Worm (Caenorhabditis elegans) whole organism, L3 larva: ENCODE data around the gene cit-1.2.
A peak's percentile ranks its signal among the peaks of the same experiment; 100 is the strongest.

Source experiments
- R02D3.7 ChIP-seq: fragments of 150-350 bp; optimal IDR thresholded peaks from 2 replicates; lab custom pipeline; 2014; ENCODE audit warnings: missing biosample characterization, missing genetic modification characterization
- ZK546.5 ChIP-seq: sonication (generic microtip); optimal IDR thresholded peaks from 2 replicates; lab custom pipeline; 2017; ENCODE audit warnings: missing biosample characterization, missing genetic modification characterization
- aly-2 ChIP-seq: fragments of 150-350 bp; optimal IDR thresholded peaks from 2 replicates; lab custom pipeline; 2014; ENCODE audit warnings: missing biosample characterization, missing genetic modification characterization
- ama-1 ChIP-seq: fragments of 150-350 bp; optimal IDR thresholded peaks from 2 replicates; lab custom pipeline; 2018
- ceh-16 ChIP-seq: sonication (generic microtip); optimal IDR thresholded peaks from 2 replicates; lab custom pipeline; 2017; ENCODE audit warnings: missing biosample characterization, missing genetic modification characterization
- ceh-28 ChIP-seq: fragments of 150-350 bp; optimal IDR thresholded peaks from 2 replicates; lab custom pipeline; 2014; ENCODE audit warnings: missing biosample characterization, missing genetic modification reagents, missing genetic modification characterization
- ceh-82 ChIP-seq: fragments of 150-350 bp; optimal IDR thresholded peaks from 2 replicates; lab custom pipeline; 2014; ENCODE audit warnings: missing biosample characterization, missing genetic modification characterization
- ceh-9 ChIP-seq: sonication (generic microtip); optimal IDR thresholded peaks from 2 replicates; lab custom pipeline; 2018; ENCODE audit warnings: missing biosample characterization, missing genetic modification characterization
- daf-12 ChIP-seq: fragments of 150-350 bp; optimal IDR thresholded peaks from 2 replicates; lab custom pipeline; 2014; ENCODE audit warnings: missing biosample characterization, missing genetic modification reagents, missing genetic modification characterization
- egl-27 ChIP-seq: sonication (generic microtip); optimal IDR thresholded peaks from 4 replicates; lab custom pipeline; 2017; ENCODE audit warnings: missing biosample characterization, missing genetic modification reagents, missing genetic modification characterization
- egl-5 ChIP-seq: fragments of 150-350 bp; optimal IDR thresholded peaks from 2 replicates; lab custom pipeline; 2017; ENCODE audit warnings: missing biosample characterization, missing genetic modification reagents, missing genetic modification characterization, inconsistent platforms
- elt-1 ChIP-seq: fragments of 150-350 bp; optimal IDR thresholded peaks from 2 replicates; lab custom pipeline; 2014; ENCODE audit warnings: missing biosample characterization, missing genetic modification characterization
- elt-2 ChIP-seq: sonication (generic microtip); optimal IDR thresholded peaks from 2 replicates; lab custom pipeline; 2016; ENCODE audit warnings: missing genetic modification reagents, mild to moderate bottlenecking, missing genetic modification characterization, missing compliant biosample characterization
- elt-3 ChIP-seq, 3 experiments: fragments of 150-350 bp in 1 of 3; sonication (generic microtip) in 2 of 3; optimal IDR thresholded peaks; 2 replicates in 2 of 3; 4 replicates in 1 of 3; lab custom pipeline; 2014 to 2017; ENCODE audit warnings: missing biosample characterization in 3 of 3, missing genetic modification characterization in 3 of 3
- eor-1 ChIP-seq, 2 experiments: fragments of 150-350 bp; optimal IDR thresholded peaks; 2 replicates each; lab custom pipeline; 2014 to 2018; ENCODE audit warnings: missing biosample characterization in 2 of 2, missing genetic modification characterization in 2 of 2
- fkh-10 ChIP-seq: sonication (generic microtip); optimal IDR thresholded peaks from 2 replicates; lab custom pipeline; 2017; ENCODE audit warnings: missing biosample characterization, missing genetic modification reagents, missing genetic modification characterization
- fkh-2 ChIP-seq: fragments of 150-350 bp; optimal IDR thresholded peaks from 2 replicates; lab custom pipeline; 2014; ENCODE audit warnings: missing biosample characterization, missing genetic modification reagents, missing genetic modification characterization
- fos-1 ChIP-seq: fragments of 150-350 bp; optimal IDR thresholded peaks from 2 replicates; lab custom pipeline; 2014; ENCODE audit warnings: missing biosample characterization, missing genetic modification characterization
- hmg-11 ChIP-seq: sonication (generic microtip); optimal IDR thresholded peaks from 2 replicates; lab custom pipeline; 2016; ENCODE audit warnings: missing genetic modification characterization, missing compliant biosample characterization
- jun-1 ChIP-seq: fragments of 150-350 bp; optimal IDR thresholded peaks from 2 replicates; lab custom pipeline; 2014; ENCODE audit warnings: missing biosample characterization, missing genetic modification reagents, missing genetic modification characterization
- lin-15B ChIP-seq: fragments of 150-350 bp; optimal IDR thresholded peaks from 2 replicates; lab custom pipeline; 2014; ENCODE audit warnings: missing biosample characterization, missing genetic modification characterization
- lin-39 ChIP-seq: fragments of 150-350 bp; optimal IDR thresholded peaks from 2 replicates; lab custom pipeline; 2018; ENCODE audit warnings: missing biosample characterization, missing genetic modification reagents, missing genetic modification characterization
- lsy-12 ChIP-seq: sonication (generic microtip); optimal IDR thresholded peaks from 2 replicates; lab custom pipeline; 2016; ENCODE audit warnings: mild to moderate bottlenecking, missing genetic modification characterization, missing compliant biosample characterization
- mdl-1 ChIP-seq: fragments of 150-350 bp; optimal IDR thresholded peaks from 2 replicates; lab custom pipeline; 2014; ENCODE audit warnings: missing biosample characterization, missing genetic modification characterization
- mml-1 ChIP-seq: fragments of 150-350 bp; sonication (generic microtip); optimal IDR thresholded peaks from 3 replicates; lab custom pipeline; 2014; ENCODE audit warnings: missing biosample characterization, missing genetic modification characterization
- nfya-1 ChIP-seq: sonication (generic microtip); optimal IDR thresholded peaks from 2 replicates; lab custom pipeline; 2017; ENCODE audit warnings: missing genetic modification characterization, mild to moderate bottlenecking, missing compliant biosample characterization, antibody characterized with exemption, moderate library complexity; ENCODE audit not compliant: insufficient read depth
- nhr-11 ChIP-seq: fragments of 150-350 bp; optimal IDR thresholded peaks from 2 replicates; lab custom pipeline; 2014; ENCODE audit warnings: missing biosample characterization, missing genetic modification characterization
- nhr-12 ChIP-seq: fragments of 150-350 bp; optimal IDR thresholded peaks from 2 replicates; lab custom pipeline; 2014; ENCODE audit warnings: missing biosample characterization, missing genetic modification characterization
- nhr-23 ChIP-seq: fragments of 150-350 bp; optimal IDR thresholded peaks from 2 replicates; lab custom pipeline; 2014; ENCODE audit warnings: missing biosample characterization, missing genetic modification reagents, missing genetic modification characterization
- nhr-237 ChIP-seq: fragments of 150-350 bp; optimal IDR thresholded peaks from 2 replicates; lab custom pipeline; 2014; ENCODE audit warnings: missing biosample characterization, missing genetic modification characterization
- nhr-25 ChIP-seq: sonication (generic microtip); optimal IDR thresholded peaks from 2 replicates; lab custom pipeline; 2017; ENCODE audit warnings: missing biosample characterization, missing genetic modification characterization
- nhr-28 ChIP-seq: fragments of 150-350 bp; optimal IDR thresholded peaks from 2 replicates; lab custom pipeline; 2014; ENCODE audit warnings: missing biosample characterization, missing genetic modification characterization
- nhr-43 ChIP-seq: sonication (generic microtip); optimal IDR thresholded peaks from 2 replicates; lab custom pipeline; 2016; ENCODE audit warnings: mild to moderate bottlenecking, missing genetic modification characterization, missing compliant biosample characterization; ENCODE audit not compliant: poor library complexity, severe bottlenecking
- nhr-67 ChIP-seq: fragments of 150-350 bp; optimal IDR thresholded peaks from 2 replicates; lab custom pipeline; 2014; ENCODE audit warnings: missing biosample characterization, missing genetic modification characterization
- nhr-76 ChIP-seq: fragments of 150-350 bp; sonication (generic microtip); optimal IDR thresholded peaks from 5 replicates; lab custom pipeline; 2014; ENCODE audit warnings: missing biosample characterization, missing genetic modification characterization
- nhr-77 ChIP-seq: fragments of 150-350 bp; optimal IDR thresholded peaks from 2 replicates; lab custom pipeline; 2014; ENCODE audit warnings: missing biosample characterization, missing genetic modification characterization
- pha-4 ChIP-seq: fragments of 150-350 bp; optimal IDR thresholded peaks from 2 replicates; lab custom pipeline; 2014; ENCODE audit warnings: missing biosample characterization, missing genetic modification reagents, missing genetic modification characterization
- pqm-1 ChIP-seq: fragments of 150-350 bp; optimal IDR thresholded peaks from 2 replicates; lab custom pipeline; 2017; ENCODE audit warnings: missing biosample characterization, missing genetic modification characterization, inconsistent platforms
- sea-2 ChIP-seq: fragments of 150-350 bp; sonication (generic microtip); optimal IDR thresholded peaks from 4 replicates; lab custom pipeline; 2014; ENCODE audit warnings: missing biosample characterization, missing genetic modification reagents, missing genetic modification characterization
- skn-1 ChIP-seq: fragments of 150-350 bp; optimal IDR thresholded peaks from 2 replicates; lab custom pipeline; 2014; ENCODE audit warnings: missing biosample characterization, missing genetic modification characterization
- snpc-4 ChIP-seq: fragments of 150-350 bp; optimal IDR thresholded peaks from 2 replicates; lab custom pipeline; 2014; ENCODE audit warnings: missing biosample characterization, missing genetic modification characterization
- tbx-2 ChIP-seq: sonication (generic microtip); optimal IDR thresholded peaks from 2 replicates; lab custom pipeline; 2016; ENCODE audit warnings: mild to moderate bottlenecking, missing genetic modification characterization, missing compliant biosample characterization
- unc-39 ChIP-seq: sonication (generic microtip); optimal IDR thresholded peaks from 4 replicates; lab custom pipeline; 2017; ENCODE audit warnings: missing biosample characterization, missing genetic modification characterization
- unc-62 ChIP-seq: fragments of 150-350 bp; sonication (generic microtip); optimal IDR thresholded peaks from 4 replicates; lab custom pipeline; 2014; ENCODE audit warnings: missing biosample characterization, missing genetic modification reagents, missing genetic modification characterization
- zag-1 ChIP-seq: fragments of 150-350 bp; optimal IDR thresholded peaks from 2 replicates; lab custom pipeline; 2014; ENCODE audit warnings: missing biosample characterization, missing genetic modification characterization
- ztf-11 ChIP-seq: fragments of 150-350 bp; optimal IDR thresholded peaks from 2 replicates; lab custom pipeline; 2014; ENCODE audit warnings: missing biosample characterization, missing genetic modification characterization
- ztf-4 ChIP-seq: fragments of 150-350 bp; optimal IDR thresholded peaks from 2 replicates; lab custom pipeline; 2014; ENCODE audit warnings: missing biosample characterization, missing genetic modification characterization

The cit-1.2 gene

DNA sequence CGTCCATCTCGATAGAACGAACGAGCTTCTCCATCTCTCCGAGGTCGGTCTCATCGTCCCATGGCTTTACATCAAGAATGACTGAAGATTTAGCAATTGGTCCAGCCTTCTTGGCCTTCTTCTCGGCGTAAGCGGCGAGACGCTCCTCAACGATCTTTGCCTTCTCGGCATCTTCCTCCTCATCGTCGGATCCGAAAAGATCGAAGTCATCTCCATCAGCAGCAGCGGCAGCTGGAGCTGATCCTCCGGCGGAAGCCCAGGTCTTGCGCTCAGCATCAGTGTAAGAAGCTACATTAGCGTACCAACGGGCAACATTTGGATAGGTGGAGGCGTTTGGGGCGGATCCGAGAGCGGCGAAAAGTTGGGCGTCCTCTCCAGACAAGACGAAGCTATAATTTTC lies 37.9 kb upstream of the cit-1.2 start:
- TF ChIP-seq nhr-11 (tag; lab: Kevin White, UChicago): no peak
- TF ChIP-seq zag-1 (tag; lab: Kevin White, UChicago): no peak
- TF ChIP-seq unc-62 (GFP tag; lab: Kevin White, UChicago): no peak
- no peak for TF ChIP-seq ceh-28 (tag; lab: Kevin White, UChicago)
- TF ChIP-seq unc-39 (tag; lab: Kevin White, UChicago): no peak
- TF ChIP-seq nhr-43 (tag; lab: Kevin White, UChicago): no peak
- no peak for TF ChIP-seq elt-1 (tag; lab: Kevin White, UChicago)
- TF ChIP-seq elt-2 (tag; lab: Kevin White, UChicago): no peak
- no peak for TF ChIP-seq sea-2 (GFP tag; lab: Kevin White, UChicago)
- TF ChIP-seq R02D3.7 (tag; lab: Kevin White, UChicago): no peak
- TF ChIP-seq fkh-2: no peak
- TF ChIP-seq ceh-16 (tag; lab: Kevin White, UChicago): no peak

DNA sequence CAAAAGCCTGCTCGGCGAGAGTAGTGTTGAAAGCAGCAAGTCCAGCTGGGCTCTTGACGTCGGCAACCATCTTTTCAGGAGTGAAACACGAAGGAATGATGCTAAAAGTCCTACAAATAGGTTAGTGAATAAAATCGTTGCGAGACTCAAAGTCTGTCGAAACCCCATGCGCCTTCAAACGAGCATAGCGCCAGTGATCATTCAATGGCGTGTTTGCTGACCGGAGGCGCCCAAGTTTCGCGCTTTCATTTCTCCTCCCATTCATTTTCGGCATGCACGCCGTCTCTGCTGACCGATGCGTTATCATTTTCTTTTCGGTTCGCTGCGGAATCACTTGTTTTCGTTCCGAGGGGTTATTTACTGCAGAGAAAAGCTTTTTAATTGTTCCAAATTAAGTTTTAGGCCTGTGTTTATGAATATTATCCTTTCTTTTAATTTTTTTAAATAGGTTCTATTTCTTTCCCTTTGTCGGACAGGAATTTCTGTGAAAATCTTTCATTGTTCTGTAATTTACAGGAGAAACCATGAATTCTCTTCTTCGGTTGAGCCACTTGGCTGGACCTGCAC lies 37.3 kb upstream of the cit-1.2 start, which contains the start of the genes eef-1B.1 and aco-2:
TSS of gene eef-1B.1 (minus strand) at position 186 of the 567 bp plus-strand sequence.
TSS of gene aco-2 (plus strand) at position 517 of the 567 bp plus-strand sequence.
- TF ChIP-seq egl-5 (peak; percentile 85), nhr-25 (tag; lab: Kevin White, UChicago) (peak; percentile 97), ztf-4 (tag; lab: Kevin White, UChicago) (peak; percentile 11), nhr-67 (tag; lab: Kevin White, UChicago) (no peak), tbx-2 (tag; lab: Kevin White, UChicago) (peak; percentile 72), fkh-10 (GFP tag; lab: Kevin White, UChicago) (peak; percentile 54), unc-39 (tag; lab: Kevin White, UChicago) (no peak), daf-12 (no peak), ceh-28 (tag; lab: Kevin White, UChicago) (peak; percentile 75), lin-39 (tag; lab: Kevin White, UChicago) (peak; percentile 97), eor-1 (tag; optimal IDR thresholded peaks at IDR 0.05; lab: Kevin White, UChicago) (no peak), fkh-2 (no peak), ZK546.5 (tag; lab: Kevin White, UChicago) (no peak), sea-2 (GFP tag; lab: Kevin White, UChicago) (no peak), jun-1 (peak; percentile 89), ztf-11 (no peak), ceh-16 (tag; lab: Kevin White, UChicago) (no peak), lin-15B (tag; lab: Kevin White, UChicago) (peak; percentile 95), ama-1 (lab: Kevin White, UChicago) (peak; percentile 86), nhr-12 (no peak), ceh-9 (no peak), mml-1 (no peak), pha-4 (peak; percentile 96), egl-27 (tag; lab: Kevin White, UChicago) (no peak), nfya-1 (tag; lab: Kevin White, UChicago) (peak; percentile 92), nhr-11 (tag; lab: Kevin White, UChicago) (peak; percentile 36), lsy-12 (tag; lab: Kevin White, UChicago) (peak; percentile 91), nhr-28 (tag; lab: Kevin White, UChicago) (no peak), nhr-77 (no peak), pqm-1 (tag; lab: Kevin White, UChicago) (peak; percentile 82), snpc-4 (peak; percentile 85), nhr-23 (tag; lab: Kevin White, UChicago) (peak; percentile 98), elt-1 (tag; lab: Kevin White, UChicago) (peak; percentile 28), elt-2 (tag; lab: Kevin White, UChicago) (peak; percentile 78), hmg-11 (tag; lab: Kevin White, UChicago) (peak; percentile 92), zag-1 (tag; lab: Kevin White, UChicago) (no peak), fos-1 (no peak), nhr-237 (tag; lab: Kevin White, UChicago) (no peak), ceh-82 (tag; lab: Kevin White, UChicago) (peak; percentile 73), nhr-43 (tag; lab: Kevin White, UChicago) (peak; percentile 89), aly-2 (tag; lab: Kevin White, UChicago) (peak; percentile 37), unc-62 (GFP tag; lab: Kevin White, UChicago) (no peak), mdl-1 (tag; lab: Kevin White, UChicago) (peak; percentile 45), nhr-76 (tag; lab: Kevin White, UChicago) (no peak), skn-1 (peak; percentile 85), R02D3.7 (tag; lab: Kevin White, UChicago) (peak; percentile 85), elt-3 (tag; optimal IDR thresholded peaks at IDR 0.05; lab: Kevin White, UChicago) (no peak)
